Worm (Caenorhabditis elegans) whole organism, L2 larva: ENCODE data around the gene F55C12.2.

Experiments used
- nhr-77 ChIP-seq: fragments of 150-350 bp; optimal IDR thresholded peaks from 2 replicates; lab custom pipeline; 2014; ENCODE audit warnings: missing biosample characterization, missing genetic modification characterization
- snpc-4 ChIP-seq: fragments of 150-350 bp; optimal IDR thresholded peaks from 2 replicates; lab custom pipeline; 2014; ENCODE audit warnings: missing biosample characterization, missing genetic modification characterization
- unc-39 ChIP-seq: fragments of 150-350 bp; optimal IDR thresholded peaks from 2 replicates; lab custom pipeline; 2014; ENCODE audit warnings: missing biosample characterization, missing genetic modification characterization
- zag-1 ChIP-seq: fragments of 150-350 bp; optimal IDR thresholded peaks from 2 replicates; lab custom pipeline; 2014; ENCODE audit warnings: missing biosample characterization, missing genetic modification characterization

DNA sequence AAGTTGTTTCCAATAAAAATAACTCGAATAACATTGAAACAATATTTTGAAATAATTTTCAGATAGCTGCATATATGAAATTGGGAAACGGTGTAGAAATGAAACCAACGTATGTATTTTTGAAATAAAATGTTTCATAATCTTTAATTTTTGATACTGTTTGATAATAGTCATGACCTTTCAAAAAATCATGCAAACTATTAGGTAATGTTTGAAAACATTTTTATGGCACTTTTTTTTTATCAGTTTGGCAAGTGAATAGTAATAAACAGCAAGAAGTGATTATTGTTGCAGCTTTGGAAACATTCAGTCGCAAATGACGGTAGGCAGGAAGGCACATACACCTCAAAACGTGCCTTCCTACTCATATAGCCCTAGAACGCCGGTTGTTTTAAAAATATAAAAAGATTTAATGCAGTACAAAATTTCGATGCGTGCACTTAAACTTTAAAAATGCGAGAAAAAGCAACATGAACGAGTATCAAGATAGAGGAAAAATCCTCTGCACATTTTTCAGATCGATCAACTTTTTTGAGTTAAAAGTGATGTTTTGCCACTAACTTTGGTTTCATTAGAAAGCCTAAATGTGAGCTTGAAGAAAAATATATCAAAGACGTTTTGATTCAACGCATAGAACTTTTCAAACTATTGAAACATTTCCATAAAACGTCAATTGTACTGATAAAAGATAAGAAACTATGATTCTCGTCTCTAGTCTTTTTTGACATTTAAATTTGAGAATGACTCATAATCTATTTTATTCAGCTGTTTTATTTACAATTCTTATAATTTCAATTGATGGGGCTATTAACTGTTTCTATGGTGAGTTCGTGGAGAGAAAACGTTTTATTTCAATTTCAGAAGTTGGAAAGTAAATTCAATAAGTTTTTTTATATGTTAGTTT is 11.0 kb upstream of the F55C12.2 start, which contains the start of gene F55C12.19:
- TF ChIP-seq nhr-77 (tag; lab: Kevin White, UChicago) (no peak), snpc-4 (tag; lab: Kevin White, UChicago) (no peak), zag-1 (tag; lab: Kevin White, UChicago) (no peak), unc-39 (tag; lab: Kevin White, UChicago) (no peak)
